Fruit fly (Drosophila melanogaster) whole organism, wandering third instar larva: Measurements from ENCODE around the gene obst-E.
A peak's percentile ranks its signal among the peaks of the same experiment; 100 is the strongest.

Source experiments
- Abd-B ChIP-seq: fragments of >200 bp; optimal IDR thresholded peaks from 2 replicates; lab custom pipeline; 2017; ENCODE audit warnings: missing biosample characterization, missing genetic modification characterization
- CG32264 ChIP-seq: fragments of 200-800 bp; sonication (Bioruptor generic); optimal IDR thresholded peaks from 2 replicates; lab custom pipeline; 2016; ENCODE audit warnings: missing biosample characterization, missing genetic modification characterization
- CG9705 ChIP-seq: fragments of 200-800 bp; sonication (Bioruptor generic); optimal IDR thresholded peaks from 2 replicates; lab custom pipeline; 2018; ENCODE audit warnings: missing biosample characterization, mild to moderate bottlenecking, missing genetic modification characterization
- CrebA ChIP-seq: fragments of 200-800 bp; sonication (Bioruptor generic); optimal IDR thresholded peaks from 2 replicates; lab custom pipeline; 2016; ENCODE audit warnings: missing biosample characterization, mild to moderate bottlenecking, missing genetic modification characterization, borderline replicate concordance
- Dfd ChIP-seq: fragments of >200 bp; optimal IDR thresholded peaks from 2 replicates; lab custom pipeline; 2017; ENCODE audit warnings: missing biosample characterization, missing genetic modification characterization
- Dif ChIP-seq: fragments of 200-275, 200-300 bp; sonication (Bioruptor generic); optimal IDR thresholded peaks from 2 replicates; lab custom pipeline; 2018; ENCODE audit warnings: missing biosample characterization, missing genetic modification characterization; ENCODE audit not compliant: partially characterized antibody
- GATAd ChIP-seq: sonication (Bioruptor generic); optimal IDR thresholded peaks from 2 replicates; lab custom pipeline; 2016; ENCODE audit warnings: missing biosample characterization, missing genetic modification characterization
- HLH106 ChIP-seq: fragments of 200-800 bp; optimal IDR thresholded peaks from 3 replicates; lab custom pipeline; 2019; ENCODE audit warnings: missing biosample characterization, mild to moderate bottlenecking, missing genetic modification characterization, moderate library complexity
- Hnf4 ChIP-seq: fragments of 200-800 bp; sonication (Bioruptor generic); optimal IDR thresholded peaks from 2 replicates; lab custom pipeline; 2016; ENCODE audit warnings: missing biosample characterization, mild to moderate bottlenecking, missing genetic modification characterization
- Hr78 ChIP-seq: fragments of >200 bp; optimal IDR thresholded peaks from 2 replicates; lab custom pipeline; 2017; ENCODE audit warnings: missing biosample characterization, missing genetic modification characterization
- Hr83 ChIP-seq: fragments of 200-300 bp; sonication (Bioruptor generic); optimal IDR thresholded peaks from 2 replicates; lab custom pipeline; 2016; ENCODE audit warnings: missing biosample characterization, mild to moderate bottlenecking, missing genetic modification characterization, moderate library complexity; ENCODE audit not compliant: poor library complexity, severe bottlenecking
- Jra ChIP-seq: sonication (Bioruptor generic); optimal IDR thresholded peaks from 2 replicates; lab custom pipeline; 2016; ENCODE audit warnings: missing biosample characterization, missing genetic modification characterization
- Mio ChIP-seq: sonication (Bioruptor generic); optimal IDR thresholded peaks from 2 replicates; lab custom pipeline; 2016; ENCODE audit warnings: missing biosample characterization, missing genetic modification characterization
- Myc ChIP-seq: fragments of >200 bp; optimal IDR thresholded peaks from 2 replicates; lab custom pipeline; 2017
- N ChIP-seq: fragments of >200 bp; optimal IDR thresholded peaks from 2 replicates; lab custom pipeline; 2018; ENCODE audit warnings: missing biosample characterization, missing external identifiers, missing genetic modification characterization
- OdsH ChIP-seq: fragments of 200-800 bp; sonication (Bioruptor generic); optimal IDR thresholded peaks from 2 replicates; lab custom pipeline; 2016; ENCODE audit warnings: missing biosample characterization, mild to moderate bottlenecking, missing genetic modification characterization
- Rel ChIP-seq, 2 experiments: fragments of 200-800 bp; sonication (Bioruptor generic) in 1 of 2; optimal IDR thresholded peaks; 2 replicates in 1 of 2; 3 replicates in 1 of 2; lab custom pipeline; 2016 to 2019; ENCODE audit warnings: mild to moderate bottlenecking in 2 of 2, missing biosample characterization in 2 of 2, missing genetic modification characterization in 2 of 2, moderate library complexity in 1 of 2
- Sp1 ChIP-seq: fragments of 200-800 bp; sonication (Bioruptor generic); optimal IDR thresholded peaks from 3 replicates; lab custom pipeline; 2019; ENCODE audit warnings: missing biosample characterization, mild to moderate bottlenecking, missing genetic modification characterization, moderate library complexity
- Vsx2 ChIP-seq: fragments of 200-300, 225-300 bp; sonication (Bioruptor generic); optimal IDR thresholded peaks from 2 replicates; lab custom pipeline; 2018; ENCODE audit warnings: missing biosample characterization, missing genetic modification characterization; ENCODE audit not compliant: partially characterized antibody
- br ChIP-seq: fragments of 200-800 bp; sonication (Bioruptor generic); optimal IDR thresholded peaks from 2 replicates; lab custom pipeline; 2016; ENCODE audit warnings: missing biosample characterization, missing genetic modification characterization
- brk ChIP-seq: fragments of 200-800 bp; sonication (Bioruptor generic); optimal IDR thresholded peaks from 2 replicates; lab custom pipeline; 2016; ENCODE audit warnings: missing biosample characterization, mild to moderate bottlenecking, missing genetic modification characterization
- dl ChIP-seq, 2 experiments: fragments of 175-275, 200-275 bp in 1 of 2; fragments of 200-275 bp in 1 of 2; sonication (Bioruptor generic); optimal IDR thresholded peaks; lab custom pipeline; 2018; ENCODE audit warnings: mild to moderate bottlenecking in 2 of 2, missing biosample characterization in 2 of 2, missing genetic modification characterization in 2 of 2, moderate library complexity in 2 of 2; ENCODE audit not compliant: partially characterized antibody in 2 of 2, insufficient read depth in 1 of 2
- dmrt93B ChIP-seq: fragments of 200-800 bp; sonication (Bioruptor generic); optimal IDR thresholded peaks from 2 replicates; lab custom pipeline; 2018; ENCODE audit warnings: missing biosample characterization, mild to moderate bottlenecking, missing genetic modification characterization
- dsf ChIP-seq: sonication (Bioruptor generic); optimal IDR thresholded peaks from 2 replicates; lab custom pipeline; 2016; ENCODE audit warnings: missing biosample characterization, missing genetic modification characterization, borderline replicate concordance
- ey ChIP-seq: fragments of 200-800 bp; sonication (Bioruptor generic); optimal IDR thresholded peaks from 2 replicates; lab custom pipeline; 2016; ENCODE audit warnings: missing biosample characterization, missing genetic modification characterization
- foxo ChIP-seq, 2 experiments: fragments of 200-800 bp; sonication (Bioruptor generic); optimal IDR thresholded peaks; 2 replicates in 1 of 2; 3 replicates in 1 of 2; lab custom pipeline; 2016 to 2017; ENCODE audit warnings: missing biosample characterization in 2 of 2, missing genetic modification characterization in 2 of 2
- fru ChIP-seq: fragments of 200-800 bp; sonication (Bioruptor generic); optimal IDR thresholded peaks from 3 replicates; lab custom pipeline; 2016; ENCODE audit warnings: missing biosample characterization, mild to moderate bottlenecking, missing genetic modification characterization
- h ChIP-seq: fragments of 200-800 bp; sonication (Bioruptor generic); optimal IDR thresholded peaks from 3 replicates; lab custom pipeline; 2016; ENCODE audit warnings: missing biosample characterization, mild to moderate bottlenecking, missing genetic modification characterization
- jim ChIP-seq: fragments of 175-275, 200-325 bp; sonication (Bioruptor generic); optimal IDR thresholded peaks from 2 replicates; lab custom pipeline; 2016; ENCODE audit warnings: missing biosample characterization, mild to moderate bottlenecking, missing genetic modification characterization
- lola ChIP-seq: fragments of >200 bp; optimal IDR thresholded peaks from 2 replicates; lab custom pipeline; 2017; ENCODE audit warnings: missing biosample characterization, missing genetic modification characterization
- pan ChIP-seq: fragments of >200 bp; optimal IDR thresholded peaks from 2 replicates; lab custom pipeline; 2017
- psq ChIP-seq: fragments of 200-800 bp; sonication (Bioruptor generic); optimal IDR thresholded peaks from 3 replicates; lab custom pipeline; 2017; ENCODE audit warnings: missing biosample characterization, mild to moderate bottlenecking, missing genetic modification characterization, moderate library complexity
- rgr ChIP-seq: fragments of 200-800 bp; sonication (Bioruptor generic); optimal IDR thresholded peaks from 3 replicates; lab custom pipeline; 2016; ENCODE audit warnings: missing biosample characterization, mild to moderate bottlenecking, missing genetic modification characterization
- sage ChIP-seq: fragments of 200-800 bp; sonication (Bioruptor generic); optimal IDR thresholded peaks from 2 replicates; lab custom pipeline; 2016; ENCODE audit warnings: missing biosample characterization, mild to moderate bottlenecking, missing genetic modification characterization
- sv ChIP-seq: fragments of 200-800 bp; sonication (Bioruptor generic); optimal IDR thresholded peaks from 3 replicates; lab custom pipeline; 2016; ENCODE audit warnings: missing biosample characterization, missing genetic modification characterization
- tai ChIP-seq: sonication (Bioruptor generic); optimal IDR thresholded peaks from 2 replicates; lab custom pipeline; 2016; ENCODE audit warnings: missing biosample characterization, missing genetic modification characterization
- usp ChIP-seq: fragments of >200 bp; optimal IDR thresholded peaks from 2 replicates; lab custom pipeline; 2017; ENCODE audit warnings: missing biosample characterization, missing genetic modification characterization
- woc ChIP-seq: sonication (Bioruptor generic); optimal IDR thresholded peaks from 2 replicates; lab custom pipeline; 2016; ENCODE audit warnings: missing biosample characterization, mild to moderate bottlenecking, missing genetic modification characterization

Gene obst-E

DNA sequence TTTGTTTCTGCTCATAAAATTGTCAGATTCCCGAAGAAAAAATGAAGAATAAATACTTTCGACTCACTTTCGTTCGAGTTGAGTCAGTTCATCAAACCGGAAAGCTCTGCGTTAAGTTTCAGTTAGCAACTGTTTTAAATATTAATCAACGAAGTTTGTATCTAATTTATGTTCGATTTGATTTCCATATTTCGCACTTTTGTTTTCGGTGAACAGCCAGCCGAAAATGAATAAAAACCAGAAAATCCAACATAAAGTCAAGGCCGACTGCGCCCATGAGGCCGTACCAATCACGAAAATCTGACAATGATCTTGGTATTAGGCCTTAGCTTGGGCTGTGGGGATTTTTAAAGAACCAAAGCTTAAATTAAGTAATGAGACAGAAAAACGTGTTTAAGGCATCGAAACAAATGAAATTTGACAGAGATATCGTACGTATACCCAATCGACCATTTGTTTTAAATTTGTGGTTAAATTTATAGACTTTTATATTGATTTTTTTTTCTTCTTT is 611 bp upstream of the obst-E start:
- no peak for TF ChIP-seq sage (GFP tag; lab: Kevin White, UChicago)
- no peak for TF ChIP-seq br (GFP tag; lab: Kevin White, UChicago)
- TF ChIP-seq OdsH (GFP tag; lab: Kevin White, UChicago): no peak
- TF ChIP-seq brk (GFP tag; lab: Kevin White, UChicago): no peak
- no peak for TF ChIP-seq Hr83 (GFP tag; lab: Kevin White, UChicago)
- TF ChIP-seq Myc (lab: Kevin White, UChicago): no peak
- no peak for TF ChIP-seq Dfd
- no peak for TF ChIP-seq pan (lab: Kevin White, UChicago)
- TF ChIP-seq dl (GFP tag; optimal IDR thresholded peaks at IDR 0.05; lab: Kevin White, UChicago; ENCODE audit: insufficient read depth in 1 of 2, partially characterized antibody in 2 of 2): no peak
- TF ChIP-seq CG32264: no peak
- TF ChIP-seq HLH106 (tag; lab: Kevin White, UChicago): no peak
- TF ChIP-seq woc (GFP tag; lab: Kevin White, UChicago): no peak
- TF ChIP-seq dsf: no peak

DNA sequence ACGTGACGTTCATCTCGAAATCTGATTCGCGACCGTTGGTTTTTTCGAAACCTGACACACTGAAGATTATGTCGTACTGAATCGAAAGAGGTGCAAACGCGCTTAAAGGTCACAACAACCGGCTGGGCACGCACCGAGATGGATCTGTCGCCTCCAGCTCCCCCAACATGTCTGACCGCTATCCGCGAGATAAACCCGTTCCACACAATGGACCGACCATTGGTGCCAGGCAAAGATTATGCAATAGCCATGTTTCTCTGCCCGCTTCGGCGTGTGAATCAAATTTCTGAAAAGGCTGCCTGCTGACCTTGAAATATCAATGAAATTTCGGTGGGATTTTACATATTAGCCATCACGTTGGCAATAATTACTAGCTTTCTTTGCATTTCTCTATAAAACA is 803 bp downstream of the obst-E start:
- TF ChIP-seq lola (GFP tag; lab: Kevin White, UChicago): no peak
- TF ChIP-seq Mio: no peak
- TF ChIP-seq psq: no peak
- TF ChIP-seq Hnf4 (GFP tag; lab: Kevin White, UChicago): no peak
- TF ChIP-seq Vsx2 (GFP tag; lab: Kevin White, UChicago): no peak
- TF ChIP-seq foxo (GFP tag; optimal IDR thresholded peaks at IDR 0.05; lab: Kevin White, UChicago): no peak
- no peak for TF ChIP-seq N (GFP tag; lab: Kevin White, UChicago)
- TF ChIP-seq Dfd: no peak
- TF ChIP-seq br (GFP tag; lab: Kevin White, UChicago): no peak
- TF ChIP-seq HLH106 (tag; lab: Kevin White, UChicago): no peak
- no peak for TF ChIP-seq CrebA (GFP tag; lab: Kevin White, UChicago)
- TF ChIP-seq OdsH (GFP tag; lab: Kevin White, UChicago): no peak
- no peak for TF ChIP-seq Sp1 (GFP tag; lab: Kevin White, UChicago)
- TF ChIP-seq sage (GFP tag; lab: Kevin White, UChicago): no peak

DNA sequence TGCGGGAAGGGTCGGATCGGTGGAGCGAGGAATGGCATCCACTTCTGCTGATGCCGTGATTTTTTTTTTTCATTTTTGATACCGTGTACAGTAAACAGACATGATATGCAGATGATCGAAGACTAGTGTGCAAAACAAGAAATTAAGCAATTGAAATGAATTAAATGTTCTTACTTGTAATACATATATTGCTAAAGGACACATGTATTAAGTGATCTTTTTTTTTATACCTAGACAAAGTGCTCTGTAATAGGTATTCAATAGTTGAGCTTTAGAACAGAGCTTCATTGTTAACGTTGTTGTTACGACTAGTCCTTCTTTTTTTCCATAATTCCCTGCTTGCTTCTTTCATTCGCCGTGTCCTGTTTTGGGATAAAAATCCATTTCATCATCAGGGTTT is 14.5 kb downstream of the obst-E start:
- TF ChIP-seq h: peak; percentile 50
- TF ChIP-seq sv (GFP tag; lab: Kevin White, UChicago): no peak
- no peak for TF ChIP-seq dmrt93B (GFP tag; lab: Kevin White, UChicago)
- no peak for TF ChIP-seq usp
- peak; percentile 24 for TF ChIP-seq Sp1 (GFP tag; lab: Kevin White, UChicago)
- peak; percentile 42 for TF ChIP-seq psq
- TF ChIP-seq brk (GFP tag; lab: Kevin White, UChicago): no peak
- no peak for TF ChIP-seq Hnf4 (GFP tag; lab: Kevin White, UChicago)
- no peak for TF ChIP-seq Jra (GFP tag; lab: Kevin White, UChicago)
- TF ChIP-seq pan (lab: Kevin White, UChicago): no peak
- no peak for TF ChIP-seq CG9705 (GFP tag; lab: Kevin White, UChicago)
- TF ChIP-seq jim: no peak
- no peak for TF ChIP-seq Mio
- TF ChIP-seq sage (GFP tag; lab: Kevin White, UChicago): no peak
- TF ChIP-seq Hr83 (GFP tag; lab: Kevin White, UChicago): no peak
- no peak for TF ChIP-seq Dfd
- no peak for TF ChIP-seq lola (GFP tag; lab: Kevin White, UChicago)
- no peak for TF ChIP-seq dsf
- no peak for TF ChIP-seq Abd-B (GFP tag; lab: Kevin White, UChicago)
- no peak for TF ChIP-seq N (GFP tag; lab: Kevin White, UChicago)
- TF ChIP-seq ey (GFP tag; lab: Kevin White, UChicago): peak; percentile 40
- TF ChIP-seq Vsx2 (GFP tag; lab: Kevin White, UChicago): no peak
- no peak for TF ChIP-seq Dif (GFP tag; lab: Kevin White, UChicago)
- no peak for TF ChIP-seq GATAd (GFP tag; lab: Kevin White, UChicago)
- TF ChIP-seq rgr (GFP tag; lab: Kevin White, UChicago): peak; percentile 33
- TF ChIP-seq CG32264: no peak
- peak; percentile 31 for TF ChIP-seq HLH106 (tag; lab: Kevin White, UChicago)
- TF ChIP-seq Hr78 (GFP tag; lab: Kevin White, UChicago): no peak
- TF ChIP-seq br (GFP tag; lab: Kevin White, UChicago): peak; percentile 28
- no peak for TF ChIP-seq Rel (GFP tag; optimal IDR thresholded peaks at IDR 0.05; lab: Kevin White, UChicago)
- TF ChIP-seq Rel (tag; optimal IDR thresholded peaks at IDR 0.05; lab: Kevin White, UChicago): no peak
- peak; percentile 55 for TF ChIP-seq fru (GFP tag; lab: Kevin White, UChicago)
- TF ChIP-seq dl (GFP tag; optimal IDR thresholded peaks at IDR 0.05; lab: Kevin White, UChicago; ENCODE audit: insufficient read depth in 1 of 2, partially characterized antibody in 2 of 2): no peak
- TF ChIP-seq CrebA (GFP tag; lab: Kevin White, UChicago): no peak
- no peak for TF ChIP-seq Myc (lab: Kevin White, UChicago)
- TF ChIP-seq OdsH (GFP tag; lab: Kevin White, UChicago): peak; percentile 38
- peak in 1 of 2 experiments; percentile 28 for TF ChIP-seq foxo (GFP tag; optimal IDR thresholded peaks at IDR 0.05; lab: Kevin White, UChicago)
- TF ChIP-seq woc (GFP tag; lab: Kevin White, UChicago): peak; percentile 50
- no peak for TF ChIP-seq tai (GFP tag; lab: Kevin White, UChicago)
